Fruit fly (Drosophila melanogaster) whole organism, embryonic: ENCODE measurements around the gene puc.
A peak's percentile ranks its signal among the peaks of the same experiment; 100 is the strongest.

Source experiments
- Atf6 ChIP-seq: fragments of 200-800 bp; sonication (Bioruptor generic); IDR thresholded peaks from 2 replicates; pipeline ENCODE4 v1.3.6; 2022; ENCODE audit warnings: missing biosample characterization, missing genetic modification characterization
- CG31441 ChIP-seq: fragments of 200-800 bp; sonication (Bioruptor generic); IDR thresholded peaks from 2 replicates; pipeline ENCODE4 v1.3.6; 2022; ENCODE audit warnings: missing biosample characterization, missing genetic modification characterization
- CG32767 ChIP-seq: fragments of 200-800 bp; sonication (Bioruptor generic); IDR thresholded peaks from 2 replicates; pipeline ENCODE4 v1.3.6; 2022; ENCODE audit warnings: missing biosample characterization, missing genetic modification characterization
- CG8281 ChIP-seq: fragments of 200-800 bp; sonication (Bioruptor generic); optimal IDR thresholded peaks from 2 replicates; lab custom pipeline; 2018; ENCODE audit warnings: missing biosample characterization, mild to moderate bottlenecking, missing genetic modification characterization, moderate library complexity
- CHES-1-like ChIP-seq: fragments of 200-800 bp; sonication (Bioruptor generic); optimal IDR thresholded peaks from 2 replicates; lab custom pipeline; 2016; ENCODE audit warnings: missing biosample characterization, missing genetic modification characterization
- Deaf1 ChIP-seq: fragments of 200-800 bp; optimal IDR thresholded peaks from 3 replicates; lab custom pipeline; 2019; ENCODE audit warnings: missing biosample characterization, mild to moderate bottlenecking, missing genetic modification characterization, moderate library complexity
- crol ChIP-seq: fragments of 200-800 bp; sonication (Bioruptor generic); IDR thresholded peaks from 2 replicates; pipeline ENCODE4 v1.3.6; 2022; ENCODE audit warnings: missing biosample characterization, missing genetic modification characterization
- emc ChIP-seq: fragments of 200-800 bp; sonication (Bioruptor generic); optimal IDR thresholded peaks from 2 replicates; lab custom pipeline; 2016; ENCODE audit warnings: missing biosample characterization, missing genetic modification characterization
- knrl ChIP-seq: fragments of 200-800 bp; sonication (Bioruptor generic); IDR thresholded peaks from 3 replicates; pipeline ENCODE4 v1.3.6; 2022; ENCODE audit warnings: missing biosample characterization, missing genetic modification characterization; ENCODE audit not compliant: partially characterized antibody

DNA sequence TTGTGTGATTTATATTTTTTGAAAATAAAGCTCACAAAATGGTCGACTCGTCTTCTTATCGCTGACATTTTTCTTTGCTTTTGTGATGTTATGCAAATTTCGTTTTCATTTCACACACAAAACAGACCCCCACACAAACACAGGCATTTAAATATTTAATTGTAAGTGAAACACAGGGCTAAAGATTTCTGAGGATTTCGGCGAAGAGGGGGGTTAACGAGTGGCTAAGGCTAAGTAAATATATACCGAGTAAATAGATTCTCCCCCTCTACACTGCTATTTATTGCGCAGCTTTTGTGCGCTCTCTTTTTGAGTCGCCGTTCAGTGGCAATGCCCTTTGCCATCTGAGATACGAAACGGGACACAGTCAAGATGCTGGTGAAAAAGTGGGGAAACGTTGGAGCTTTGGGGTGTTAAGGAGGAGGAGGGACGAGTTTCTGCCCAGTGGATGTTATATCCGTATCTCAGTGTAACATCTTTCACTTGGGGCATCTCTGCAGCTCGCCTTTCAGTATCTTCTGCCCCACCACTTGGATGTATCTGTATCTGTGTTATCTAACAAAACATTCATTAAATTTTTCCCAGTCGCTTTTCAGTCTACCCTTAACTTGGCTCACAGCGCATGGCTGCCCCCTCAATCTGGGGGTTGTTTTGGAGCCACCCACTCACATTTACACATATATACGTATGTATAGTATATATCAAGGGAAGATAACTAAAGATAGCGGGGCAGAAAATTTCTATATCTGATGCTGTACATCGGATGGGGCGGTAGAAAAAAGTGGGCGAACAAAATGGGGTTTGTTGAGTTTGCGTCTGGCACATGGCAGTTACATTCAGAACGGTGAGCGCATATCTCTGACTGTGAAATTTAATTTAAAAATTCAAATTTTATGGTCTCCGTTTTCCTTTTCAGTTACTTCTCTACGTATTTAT lies 50.9 kb downstream of the puc start:
- TF ChIP-seq knrl (GFP tag; lab: Robert Waterston, UW) (no peak), CG8281 (tag; lab: Kevin White, UChicago) (no peak), emc (GFP tag; lab: Kevin White, UChicago) (no peak), CG31441 (GFP tag; lab: Robert Waterston, UW) (no peak), Atf6 (GFP tag; lab: Robert Waterston, UW) (no peak), CHES-1-like (no peak), crol (GFP tag; lab: Robert Waterston, UW) (peak; percentile 48; the same call in 1 of the 2 replicates), CG32767 (GFP tag; lab: Robert Waterston, UW) (no peak), Deaf1 (no peak)
